Worm (Caenorhabditis elegans) whole organism, L4 larva: ENCODE results near the gene F36H5.18.

ENCODE experiments used
- ama-1 ChIP-seq: fragments of 150-350 bp; optimal IDR thresholded peaks from 2 replicates; lab custom pipeline; 2014; ENCODE audit warnings: inconsistent platforms, mixed read lengths
- ceh-32 ChIP-seq: sonication (generic microtip); optimal IDR thresholded peaks from 2 replicates; lab custom pipeline; 2016; ENCODE audit warnings: mild to moderate bottlenecking, missing genetic modification characterization, missing compliant biosample characterization; ENCODE audit not compliant: poor library complexity
- ces-1 ChIP-seq: fragments of 150-350 bp; sonication (generic microtip); optimal IDR thresholded peaks from 4 replicates; lab custom pipeline; 2014; ENCODE audit warnings: missing biosample characterization, missing genetic modification reagents, missing genetic modification characterization
- daf-12 ChIP-seq: fragments of 150-350 bp; optimal IDR thresholded peaks from 2 replicates; lab custom pipeline; 2014; ENCODE audit warnings: missing biosample characterization, missing genetic modification reagents, missing genetic modification characterization
- dve-1 ChIP-seq: sonication (generic microtip); optimal IDR thresholded peaks from 2 replicates; lab custom pipeline; 2017; ENCODE audit warnings: antibody characterized with exemption, mild to moderate bottlenecking, missing genetic modification characterization, missing compliant biosample characterization; ENCODE audit not compliant: insufficient read depth
- fkh-10 ChIP-seq: fragments of 150-350 bp; optimal IDR thresholded peaks from 2 replicates; lab custom pipeline; 2014; ENCODE audit warnings: missing biosample characterization, missing genetic modification reagents, missing genetic modification characterization
- hmg-1.1 ChIP-seq: fragments of 200-800 bp; sonication (Bioruptor generic); IDR thresholded peaks from 2 replicates; pipeline ENCODE4 v1.3.6; 2022; ENCODE audit warnings: missing genetic modification reagents, missing genetic modification characterization, missing compliant biosample characterization
- lin-1 ChIP-seq: fragments of 200-800 bp; sonication (Bioruptor generic); IDR thresholded peaks from 2 replicates; pipeline ENCODE4 v1.3.6; 2022; ENCODE audit warnings: missing genetic modification reagents, missing genetic modification characterization, missing compliant biosample characterization
- lin-13 ChIP-seq: fragments of 150-350 bp; optimal IDR thresholded peaks from 2 replicates; lab custom pipeline; 2014; ENCODE audit warnings: missing biosample characterization, missing genetic modification reagents, missing genetic modification characterization
- lin-15B ChIP-seq: fragments of 150-350 bp; sonication (generic microtip); optimal IDR thresholded peaks from 3 replicates; lab custom pipeline; 2014; ENCODE audit warnings: missing biosample characterization, missing genetic modification characterization
- mxl-2 ChIP-seq: fragments of 200-800 bp; sonication (Bioruptor generic); conservative IDR thresholded peaks from 2 replicates; pipeline ENCODE4 v1.3.6; 2022; ENCODE audit warnings: missing genetic modification reagents, missing genetic modification characterization, missing compliant biosample characterization
- snpc-4 ChIP-seq: fragments of 150-350 bp; optimal IDR thresholded peaks from 2 replicates; lab custom pipeline; 2014; ENCODE audit warnings: missing biosample characterization, missing genetic modification characterization
- spr-3 ChIP-seq: fragments of 200-800 bp; sonication (Bioruptor generic); optimal IDR thresholded peaks from 2 replicates; lab custom pipeline; 2018; ENCODE audit warnings: mild to moderate bottlenecking, missing genetic modification characterization, missing compliant biosample characterization

DNA sequence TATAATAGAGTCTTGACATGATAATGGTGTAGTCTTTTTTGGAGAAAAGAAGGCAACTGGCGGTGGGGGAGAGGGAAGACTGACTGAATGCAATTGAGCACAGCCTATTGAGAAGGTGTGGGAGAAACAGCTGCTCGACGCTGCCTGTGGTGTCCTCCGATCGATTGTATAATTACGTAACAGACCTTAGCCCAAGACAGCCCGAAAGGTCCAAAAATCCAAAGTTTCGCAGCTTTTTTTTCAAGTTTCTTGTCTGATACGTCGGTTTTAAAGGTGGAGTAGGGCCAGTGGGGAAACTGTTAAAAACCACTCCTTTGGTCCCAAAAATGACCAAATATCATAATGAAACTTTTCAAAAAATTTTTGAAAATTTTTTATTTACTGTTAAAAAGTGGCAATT lies 28.4 kb downstream of the F36H5.18 start, which contains the start of the genes C08F1.6 and fbxb-13:
- TF ChIP-seq lin-1 (GFP tag; lab: Robert Waterston, UW) (no peak), ceh-32 (no peak), spr-3 (GFP tag; lab: Kevin White, UChicago) (no peak), lin-13 (GFP tag; lab: Kevin White, UChicago) (no peak), fkh-10 (GFP tag; lab: Kevin White, UChicago) (no peak), lin-15B (tag; lab: Kevin White, UChicago) (no peak), snpc-4 (tag; lab: Kevin White, UChicago) (no peak), mxl-2 (no peak), ama-1 (lab: Kevin White, UChicago) (no peak), ces-1 (GFP tag; lab: Kevin White, UChicago) (no peak), hmg-1.1 (GFP tag; lab: Robert Waterston, UW) (no peak), daf-12 (tag; lab: Kevin White, UChicago) (no peak), dve-1 (tag; lab: Kevin White, UChicago) (no peak)
